Worm (Caenorhabditis elegans): ENCODE data around the gene fbxb-77.
"Not testable (repeated sequence)": the region's sequence is repeated elsewhere in the genome, so short reads cannot be mapped to it uniquely, and the experiment has no call there.

- TF ChIP-seq T22C8.4, flt-1, tab-1 (GFP tag; IDR thresholded peaks at IDR 0.05): not testable (repeated sequence)
These were observed 40.2 kb downstream of the fbxb-77 start, which contains the start of gene miro-1 for ce11 chrIV:4715785-4716184.

All from whole organism, midembryonic.